Fruit fly (Drosophila melanogaster): Measurements from ENCODE around the gene Vps36.

- TF ChIP-seq kay (GFP tag; ENCODE audit: borderline replicate concordance) (no peak), cic (GFP tag; optimal IDR thresholded peaks at IDR 0.05) (no peak), CG1620 (GFP tag; optimal IDR thresholded peaks at IDR 0.05) (no peak), pad (GFP tag; optimal IDR thresholded peaks at IDR 0.05) (no peak), CG5204 (GFP tag; optimal IDR thresholded peaks at IDR 0.05) (no peak), toe (GFP tag; optimal IDR thresholded peaks at IDR 0.05) (no peak), Hr96 (GFP tag; optimal IDR thresholded peaks at IDR 0.05) (no peak)
These were observed 18.4 kb downstream of the Vps36 start for dm6 chr3L:13494363-13495015.

Data from whole organism, adult.